Worm (Caenorhabditis elegans) whole organism, L4/young adult: ENCODE measurements around the gene crn-7.
A peak's percentile ranks its signal among the peaks of the same experiment; 100 is the strongest.

Source experiments
- W03F9.2 ChIP-seq: fragments of 150-350 bp; optimal IDR thresholded peaks from 2 replicates; lab custom pipeline; 2014; ENCODE audit warnings: missing biosample characterization, missing genetic modification characterization
- dao-5 ChIP-seq: sonication (generic microtip); optimal IDR thresholded peaks from 2 replicates; lab custom pipeline; 2016; ENCODE audit warnings: missing genotype, missing genetic modification characterization, moderate library complexity, missing compliant biosample characterization
- him-1 ChIP-seq: sonication (generic microtip); optimal IDR thresholded peaks from 2 replicates; lab custom pipeline; 2016; ENCODE audit warnings: missing genotype, missing genetic modification reagents, missing genetic modification characterization, missing compliant biosample characterization

Gene crn-7

ce11 chrIII:8242809-8243208, 25.5 kb upstream of the crn-7 start, which contains the start of gene C02F5.12:
TSS of gene C02F5.12 (minus strand) at chrIII:8243029.
- no peak for TF ChIP-seq W03F9.2 (tag; lab: Kevin White, UChicago)
- TF ChIP-seq him-1 (tag; lab: Kevin White, UChicago): no peak
- no peak for TF ChIP-seq dao-5 (tag; lab: Kevin White, UChicago)

ce11 chrIII:8244052-8244451, 24.3 kb upstream of the crn-7 start, which contains the start of the genes pbs-6 and cids-1:
TSS of gene pbs-6 (minus strand) at chrIII:8244092.
TSS of gene cids-1 (plus strand) at chrIII:8244445.
- TF ChIP-seq dao-5 (tag; lab: Kevin White, UChicago) (no peak), W03F9.2 (tag; lab: Kevin White, UChicago) (no peak), him-1 (tag; lab: Kevin White, UChicago) (no peak)

- no peak for TF ChIP-seq dao-5 (tag; lab: Kevin White, UChicago)
- TF ChIP-seq W03F9.2 (tag; lab: Kevin White, UChicago): no peak
- no peak for TF ChIP-seq him-1 (tag; lab: Kevin White, UChicago)
These were observed 22.7 kb upstream of the crn-7 start, which contains the start of gene C02F5.3 for ce11 chrIII:8245591-8245990. TSS of gene C02F5.3 (plus strand) at chrIII:8245891.

- TF ChIP-seq W03F9.2 (tag; lab: Kevin White, UChicago): no peak
- TF ChIP-seq dao-5 (tag; lab: Kevin White, UChicago): no peak
- TF ChIP-seq him-1 (tag; lab: Kevin White, UChicago): no peak
These were observed 21.3 kb upstream of the crn-7 start, which contains the start of gene C02F5.13 for ce11 chrIII:8247051-8247450. TSS of gene C02F5.13 (plus strand) at chrIII:8247351.

- no peak for TF ChIP-seq dao-5 (tag; lab: Kevin White, UChicago)
- TF ChIP-seq him-1 (tag; lab: Kevin White, UChicago): no peak
- TF ChIP-seq W03F9.2 (tag; lab: Kevin White, UChicago): no peak
These were observed 18.9 kb upstream of the crn-7 start, which contains the start of the genes C02F5.10 and C02F5.2 for ce11 chrIII:8249381-8249780. TSS of gene C02F5.10 (minus strand) at chrIII:8249481. TSS of gene C02F5.2 (plus strand) at chrIII:8249619.

ce11 chrIII:8250007-8250683, 18.2 kb upstream of the crn-7 start, which contains the start of gene knl-1:
TSS of gene knl-1 (plus strand) at chrIII:8250632.
- no peak for TF ChIP-seq dao-5 (tag; lab: Kevin White, UChicago)
- TF ChIP-seq W03F9.2 (tag; lab: Kevin White, UChicago): peak; percentile 50
- no peak for TF ChIP-seq him-1 (tag; lab: Kevin White, UChicago)

- no peak for TF ChIP-seq dao-5 (tag; lab: Kevin White, UChicago)
- no peak for TF ChIP-seq W03F9.2 (tag; lab: Kevin White, UChicago)
- TF ChIP-seq him-1 (tag; lab: Kevin White, UChicago): no peak
These were observed 13.4 kb upstream of the crn-7 start, which contains the start of gene F09G8.5 for ce11 chrIII:8254938-8255337. TSS of gene F09G8.5 (plus strand) at chrIII:8254975.

ce11 chrIII:8258045-8258444, 10.3 kb upstream of the crn-7 start, which contains the start of gene ncr-2:
TSS of gene ncr-2 (plus strand) at chrIII:8258345.
- TF ChIP-seq W03F9.2 (tag; lab: Kevin White, UChicago) (no peak), him-1 (tag; lab: Kevin White, UChicago) (no peak), dao-5 (tag; lab: Kevin White, UChicago) (no peak)

ce11 chrIII:8262599-8262998, 5.7 kb upstream of the crn-7 start:
- TF ChIP-seq dao-5 (tag; lab: Kevin White, UChicago) (no peak), W03F9.2 (tag; lab: Kevin White, UChicago) (no peak), him-1 (tag; lab: Kevin White, UChicago) (no peak)

- TF ChIP-seq him-1 (tag; lab: Kevin White, UChicago): no peak
- TF ChIP-seq W03F9.2 (tag; lab: Kevin White, UChicago): no peak
- TF ChIP-seq dao-5 (tag; lab: Kevin White, UChicago): no peak
These were observed 5.0 kb upstream of the crn-7 start, which contains the start of gene col-91 for ce11 chrIII:8263377-8263776. TSS of gene col-91 (minus strand) at chrIII:8263664.

- no peak for TF ChIP-seq him-1 (tag; lab: Kevin White, UChicago)
- no peak for TF ChIP-seq dao-5 (tag; lab: Kevin White, UChicago)
- peak; percentile 13 for TF ChIP-seq W03F9.2 (tag; lab: Kevin White, UChicago)
These were observed 2.6 kb upstream of the crn-7 start, which contains the start of gene mrps-9 for ce11 chrIII:8265753-8266152. TSS of gene mrps-9 (plus strand) at chrIII:8266062.

- no peak for TF ChIP-seq him-1 (tag; lab: Kevin White, UChicago)
These were observed 3.4 kb downstream of the crn-7 start, which contains the start of the genes mps-4 and F09G8.10 for ce11 chrIII:8271676-8272225. TSS of gene mps-4 (minus strand) at chrIII:8271776. TSS of gene F09G8.10 (minus strand) at chrIII:8272175.

ce11 chrIII:8275871-8276270, 7.5 kb downstream of the crn-7 start, which contains the start of gene clec-160:
TSS of gene clec-160 (minus strand) at chrIII:8275971.
- TF ChIP-seq dao-5 (tag; lab: Kevin White, UChicago) (no peak), W03F9.2 (tag; lab: Kevin White, UChicago) (no peak), him-1 (tag; lab: Kevin White, UChicago) (no peak)
